Fruit fly (Drosophila melanogaster) whole organism, embryonic: ENCODE results near the gene car.

ENCODE experiments used
- Aef1 ChIP-seq: fragments of 200-800 bp; sonication (Bioruptor generic); IDR thresholded peaks from 3 replicates; pipeline ENCODE4 v1.3.6; 2022; ENCODE audit warnings: missing biosample characterization, missing genetic modification characterization
- CG10267 ChIP-seq: fragments of 200-800 bp; sonication (Bioruptor generic); optimal IDR thresholded peaks from 2 replicates; lab custom pipeline; 2018; ENCODE audit warnings: missing biosample characterization, mild to moderate bottlenecking, missing genetic modification characterization, moderate library complexity
- CG10321 ChIP-seq: fragments of 200-800 bp; sonication (Bioruptor generic); IDR thresholded peaks from 2 replicates; pipeline ENCODE4 v1.3.6; 2022; ENCODE audit warnings: missing biosample characterization, missing genetic modification characterization
- CG11695 ChIP-seq: fragments of 200-800 bp; sonication (Bioruptor generic); IDR thresholded peaks from 3 replicates; pipeline ENCODE4 v1.3.6; 2022; ENCODE audit warnings: missing biosample characterization, missing genetic modification characterization
- CG12299 ChIP-seq: fragments of 200-800 bp; sonication (Bioruptor generic); optimal IDR thresholded peaks from 2 replicates; lab custom pipeline; 2018; ENCODE audit warnings: missing biosample characterization, mild to moderate bottlenecking, missing genetic modification characterization
- CG12942 ChIP-seq: fragments of 200-800 bp; sonication (Bioruptor generic); optimal IDR thresholded peaks from 3 replicates; lab custom pipeline; 2016; ENCODE audit warnings: missing biosample characterization, missing genetic modification characterization
- CG13287 ChIP-seq: fragments of 200-800 bp; sonication (Bioruptor generic); IDR thresholded peaks from 2 replicates; pipeline ENCODE4 v1.3.6; 2022; ENCODE audit warnings: missing biosample characterization, missing genetic modification characterization; ENCODE audit not compliant: partially characterized antibody
- CG14050 ChIP-seq: fragments of 200-800 bp; sonication (Bioruptor generic); IDR thresholded peaks from 3 replicates; pipeline ENCODE4 v1.3.6; 2022; ENCODE audit warnings: missing biosample characterization, missing genetic modification characterization
- CG16813 ChIP-seq: fragments of 200-800 bp; sonication (Bioruptor generic); IDR thresholded peaks from 3 replicates; pipeline ENCODE4 v1.3.6; 2022; ENCODE audit warnings: missing biosample characterization, missing genetic modification characterization; ENCODE audit not compliant: partially characterized antibody
- CG2116 ChIP-seq: fragments of 200-800 bp; sonication (Bioruptor generic); optimal IDR thresholded peaks from 3 replicates; lab custom pipeline; 2018; ENCODE audit warnings: missing biosample characterization, mild to moderate bottlenecking, missing genetic modification characterization
- CG2129 ChIP-seq: fragments of 200-800 bp; sonication (Bioruptor generic); IDR thresholded peaks from 2 replicates; pipeline ENCODE4 v1.3.6; 2022; ENCODE audit warnings: missing biosample characterization, missing genetic modification characterization; ENCODE audit not compliant: partially characterized antibody
- CG30431 ChIP-seq: fragments of 200-800 bp; sonication (Bioruptor generic); optimal IDR thresholded peaks from 2 replicates; lab custom pipeline; 2017; ENCODE audit warnings: missing biosample characterization, missing genetic modification characterization
- CG3163 ChIP-seq: fragments of 200-800 bp; sonication (Bioruptor generic); optimal IDR thresholded peaks from 3 replicates; lab custom pipeline; 2016; ENCODE audit warnings: missing biosample characterization, missing genetic modification characterization
- CG32532 ChIP-seq: fragments of 200-800 bp; sonication (Bioruptor generic); IDR thresholded peaks from 2 replicates; pipeline ENCODE4 v1.3.6; 2022; ENCODE audit warnings: missing biosample characterization, missing genetic modification characterization
- CG32767 ChIP-seq: fragments of 200-800 bp; sonication (Bioruptor generic); IDR thresholded peaks from 2 replicates; pipeline ENCODE4 v1.3.6; 2022; ENCODE audit warnings: missing biosample characterization, missing genetic modification characterization
- CG3281 ChIP-seq: fragments of 200-800 bp; sonication (Bioruptor generic); optimal IDR thresholded peaks from 3 replicates; lab custom pipeline; 2017; ENCODE audit warnings: missing biosample characterization, mild to moderate bottlenecking, missing genetic modification characterization
- CG3847 ChIP-seq: fragments of 200-800 bp; sonication (Bioruptor generic); IDR thresholded peaks from 2 replicates; pipeline ENCODE4 v1.3.6; 2022; ENCODE audit warnings: missing biosample characterization, missing genetic modification characterization
- CG6175 ChIP-seq: fragments of 200-800 bp; sonication (Bioruptor generic); IDR thresholded peaks from 3 replicates; pipeline ENCODE4 v1.3.6; 2022; ENCODE audit warnings: missing biosample characterization, missing genetic modification characterization
- CG6254 ChIP-seq: fragments of 200-800 bp; sonication (Bioruptor generic); optimal IDR thresholded peaks from 3 replicates; lab custom pipeline; 2017; ENCODE audit warnings: mild to moderate bottlenecking, missing biosample characterization, missing genetic modification reagents, missing genetic modification characterization
- CG6813 ChIP-seq: fragments of 200-800 bp; sonication (Bioruptor generic); optimal IDR thresholded peaks from 2 replicates; lab custom pipeline; 2017; ENCODE audit warnings: missing biosample characterization, missing genetic modification characterization, mild to moderate bottlenecking, moderate library complexity, missing genetic modification reagents
- CG7372 ChIP-seq: fragments of 200-800 bp; sonication (Bioruptor generic); IDR thresholded peaks from 2 replicates; pipeline ENCODE4 v1.3.6; 2022; ENCODE audit warnings: missing biosample characterization, missing genetic modification characterization
- CG7556 ChIP-seq: fragments of 200-800 bp; sonication (Bioruptor generic); optimal IDR thresholded peaks from 2 replicates; lab custom pipeline; 2017; ENCODE audit warnings: missing biosample characterization, mild to moderate bottlenecking, missing genetic modification characterization
- CG9609 ChIP-seq: fragments of 200-800 bp; sonication (Bioruptor generic); optimal IDR thresholded peaks from 3 replicates; lab custom pipeline; 2016; ENCODE audit warnings: missing biosample characterization, missing genetic modification characterization
- CG9932 ChIP-seq: fragments of 200-800 bp; sonication (Bioruptor generic); IDR thresholded peaks from 2 replicates; pipeline ENCODE4 v1.3.6; 2022; ENCODE audit warnings: missing biosample characterization, missing genetic modification characterization
- CoRest ChIP-seq: fragments of 200-800 bp; sonication (Bioruptor generic); optimal IDR thresholded peaks from 3 replicates; lab custom pipeline; 2018; ENCODE audit warnings: missing biosample characterization, mild to moderate bottlenecking, missing genetic modification characterization, moderate library complexity
- Eip74EF ChIP-seq, 2 experiments: fragments of 200-800 bp in 1 of 2; fragments of >200 bp in 1 of 2; sonication (Bioruptor generic) in 1 of 2; optimal IDR thresholded peaks; 2 replicates each; lab custom pipeline; 2017 to 2019; ENCODE audit warnings: missing biosample characterization in 2 of 2, missing genetic modification characterization in 2 of 2, mild to moderate bottlenecking in 1 of 2, moderate library complexity in 1 of 2
- MBD-R2 ChIP-seq: fragments of 200-800 bp; sonication (Bioruptor generic); IDR thresholded peaks from 2 replicates; pipeline ENCODE4 v1.3.6; 2022; ENCODE audit warnings: missing biosample characterization, missing genetic modification characterization
- Mad ChIP-seq: fragments of 200-800 bp; sonication (Bioruptor generic); optimal IDR thresholded peaks from 2 replicates; lab custom pipeline; 2016; ENCODE audit warnings: missing biosample characterization, missing genetic modification characterization
- Max ChIP-seq: fragments of 200-800 bp; sonication (Bioruptor generic); optimal IDR thresholded peaks from 2 replicates; lab custom pipeline; 2016; ENCODE audit warnings: missing biosample characterization, mild to moderate bottlenecking, missing genetic modification characterization
- Ravus ChIP-seq: fragments of 200-800 bp; sonication (Bioruptor generic); IDR thresholded peaks from 2 replicates; pipeline ENCODE4 v1.3.6; 2022; ENCODE audit warnings: missing biosample characterization, missing genetic modification characterization
- Sox100B ChIP-seq: fragments of 200-800 bp; sonication (Bioruptor generic); optimal IDR thresholded peaks from 3 replicates; lab custom pipeline; 2018; ENCODE audit warnings: missing biosample characterization, mild to moderate bottlenecking, missing genetic modification characterization
- ash1 ChIP-seq: fragments of 200-800 bp; sonication (Bioruptor generic); optimal IDR thresholded peaks from 2 replicates; lab custom pipeline; 2018; ENCODE audit warnings: missing biosample characterization, mild to moderate bottlenecking, missing genetic modification characterization
- bcd ChIP-seq: fragments of 200-800 bp; sonication (Bioruptor generic); optimal IDR thresholded peaks from 2 replicates; lab custom pipeline; 2017; ENCODE audit warnings: missing biosample characterization, mild to moderate bottlenecking, missing genetic modification characterization
- caup ChIP-seq: fragments of 200-800 bp; sonication (Bioruptor generic); optimal IDR thresholded peaks from 3 replicates; lab custom pipeline; 2017; ENCODE audit warnings: missing biosample characterization, mild to moderate bottlenecking, missing genetic modification characterization, moderate library complexity; ENCODE audit not compliant: severe bottlenecking
- chif ChIP-seq, 2 experiments: fragments of 200-800 bp; sonication (Bioruptor generic); optimal IDR thresholded peaks; 3 replicates each; lab custom pipeline; 2016; ENCODE audit warnings: missing biosample characterization in 2 of 2, missing genetic modification characterization in 2 of 2
- chn ChIP-seq: fragments of 200-800 bp; sonication (Bioruptor generic); optimal IDR thresholded peaks from 2 replicates; lab custom pipeline; 2016; ENCODE audit warnings: missing biosample characterization, missing genetic modification characterization
- croc ChIP-seq: fragments of 200-800 bp; sonication (Bioruptor generic); conservative IDR thresholded peaks from 3 replicates; pipeline ENCODE4 v1.3.6; 2022; ENCODE audit warnings: missing biosample characterization, missing genetic modification characterization
- dpn ChIP-seq, 2 experiments: fragments of 200-800 bp; sonication (Bioruptor generic); optimal IDR thresholded peaks; 3 replicates each; lab custom pipeline; 2016; ENCODE audit warnings: missing biosample characterization in 2 of 2, missing genetic modification characterization in 2 of 2
- emc ChIP-seq: fragments of 200-800 bp; sonication (Bioruptor generic); optimal IDR thresholded peaks from 2 replicates; lab custom pipeline; 2016; ENCODE audit warnings: missing biosample characterization, missing genetic modification characterization
- fd96Cb ChIP-seq: fragments of 200-800 bp; sonication (Bioruptor generic); optimal IDR thresholded peaks from 2 replicates; lab custom pipeline; 2018; ENCODE audit warnings: missing biosample characterization, mild to moderate bottlenecking, missing genetic modification characterization, moderate library complexity
- grn ChIP-seq: fragments of 200-800 bp; sonication (Bioruptor generic); optimal IDR thresholded peaks from 3 replicates; lab custom pipeline; 2017; ENCODE audit warnings: missing biosample characterization, missing genetic modification characterization
- gsb-n ChIP-seq: fragments of 200-800 bp; sonication (Bioruptor generic); optimal IDR thresholded peaks from 3 replicates; lab custom pipeline; 2018; ENCODE audit warnings: missing biosample characterization, mild to moderate bottlenecking, missing genetic modification characterization
- mld ChIP-seq: fragments of 200-800 bp; sonication (Bioruptor generic); IDR thresholded peaks from 3 replicates; pipeline ENCODE4 v1.3.6; 2022; ENCODE audit warnings: missing biosample characterization, missing genetic modification characterization; ENCODE audit not compliant: partially characterized antibody
- pros ChIP-seq: fragments of 200-800 bp; sonication (Bioruptor generic); optimal IDR thresholded peaks from 3 replicates; lab custom pipeline; 2019; ENCODE audit warnings: missing biosample characterization, mild to moderate bottlenecking, missing genetic modification characterization, moderate library complexity
- rib ChIP-seq: fragments of 200-800 bp; sonication (Bioruptor generic); IDR thresholded peaks from 2 replicates; pipeline ENCODE4 v1.3.6; 2022; ENCODE audit warnings: missing biosample characterization, missing genetic modification characterization
- salm ChIP-seq: fragments of 200-800 bp; sonication (Bioruptor generic); optimal IDR thresholded peaks from 2 replicates; lab custom pipeline; 2018; ENCODE audit warnings: missing biosample characterization, mild to moderate bottlenecking, missing genetic modification characterization
- sim ChIP-seq: fragments of 200-800 bp; sonication (Bioruptor generic); IDR thresholded peaks from 2 replicates; pipeline ENCODE4 v1.3.6; 2022; ENCODE audit warnings: missing biosample characterization, missing genetic modification characterization
- so ChIP-seq: fragments of 200-800 bp; sonication (Bioruptor generic); IDR thresholded peaks from 3 replicates; pipeline ENCODE4 v1.3.6; 2022; ENCODE audit warnings: missing biosample characterization, missing genetic modification characterization
- sug ChIP-seq: fragments of 200-800 bp; optimal IDR thresholded peaks from 2 replicates; lab custom pipeline; 2019; ENCODE audit warnings: missing biosample characterization, mild to moderate bottlenecking, missing genetic modification characterization, moderate library complexity
- toy ChIP-seq: fragments of 200-800 bp; sonication (Bioruptor generic); IDR thresholded peaks from 2 replicates; pipeline ENCODE4 v1.3.6; 2022; ENCODE audit warnings: missing biosample characterization, missing genetic modification characterization
- vfl ChIP-seq: fragments of 200-800 bp; sonication (Bioruptor generic); optimal IDR thresholded peaks from 2 replicates; lab custom pipeline; 2016; ENCODE audit warnings: missing biosample characterization, missing genetic modification characterization
- z ChIP-seq: fragments of 200-800 bp; sonication (Bioruptor generic); IDR thresholded peaks from 3 replicates; pipeline ENCODE4 v1.3.6; 2022; ENCODE audit warnings: missing biosample characterization, missing genetic modification characterization

Gene car

dm6 chrX:19601644-19602043, 35.8 kb downstream of the car start, which contains the start of gene CG14220 (continued):
- no peak for TF ChIP-seq CG6254 (GFP tag; lab: Kevin White, UChicago)
- TF ChIP-seq CG2116: peak; percentile 98
- peak in 1 of 2 experiments; percentile 10 for TF ChIP-seq dpn (GFP tag; optimal IDR thresholded peaks at IDR 0.05; lab: Kevin White, UChicago)
- peak; percentile 93 for TF ChIP-seq mld (GFP tag; lab: Robert Waterston, UW)
- no peak for TF ChIP-seq chif (GFP tag; optimal IDR thresholded peaks at IDR 0.05; lab: Kevin White, UChicago)
- no peak for TF ChIP-seq rib (GFP tag; lab: Robert Waterston, UW)
- no peak for TF ChIP-seq gsb-n (tag; lab: Kevin White, UChicago)
- no peak for TF ChIP-seq CG3847 (GFP tag; lab: Robert Waterston, UW)
- no peak for TF ChIP-seq CG14050 (GFP tag; lab: Robert Waterston, UW)
- no peak for TF ChIP-seq Eip74EF (GFP tag; optimal IDR thresholded peaks at IDR 0.05; lab: Kevin White, UChicago)
- peak; percentile 63 for TF ChIP-seq CG2129
- no peak for TF ChIP-seq salm (tag; lab: Kevin White, UChicago)
- TF ChIP-seq emc (GFP tag; lab: Kevin White, UChicago): no peak
- peak; percentile 20 for TF ChIP-seq CG3281
- TF ChIP-seq Max (GFP tag; lab: Kevin White, UChicago): no peak
- TF ChIP-seq CG9932 (GFP tag; lab: Robert Waterston, UW): peak; percentile 47; the same call in 1 of the 2 replicates
- no peak for TF ChIP-seq so (GFP tag; lab: Robert Waterston, UW)
- peak; percentile 45 for TF ChIP-seq CG10267
- no peak for TF ChIP-seq fd96Cb (tag; lab: Kevin White, UChicago)
- no peak for TF ChIP-seq CG30431 (GFP tag; lab: Kevin White, UChicago)
- no peak for TF ChIP-seq sim (GFP tag; lab: Robert Waterston, UW)
- TF ChIP-seq CG6175 (GFP tag; lab: Robert Waterston, UW): no peak
- TF ChIP-seq pros (GFP tag; lab: Kevin White, UChicago): no peak
- TF ChIP-seq CG12942 (GFP tag; lab: Kevin White, UChicago): no peak
- no peak for TF ChIP-seq caup (GFP tag; lab: Kevin White, UChicago)
- TF ChIP-seq CG32767 (GFP tag; lab: Robert Waterston, UW): peak; percentile 45; the same call in 1 of the 2 replicates
- no peak for TF ChIP-seq CG3163 (GFP tag; lab: Kevin White, UChicago)
- TF ChIP-seq chn (GFP tag; lab: Kevin White, UChicago): no peak
- no peak for TF ChIP-seq croc (GFP tag; lab: Robert Waterston, UW)
- TF ChIP-seq sug: peak; percentile 28
- no peak for TF ChIP-seq toy (GFP tag; lab: Robert Waterston, UW)
- TF ChIP-seq CG9609 (GFP tag; lab: Kevin White, UChicago): no peak
- TF ChIP-seq CG16813 (GFP tag; lab: Robert Waterston, UW): peak; percentile 93
- TF ChIP-seq CG12299 (tag; lab: Kevin White, UChicago): no peak
- TF ChIP-seq grn (GFP tag; lab: Kevin White, UChicago): no peak
- TF ChIP-seq vfl: no peak
- TF ChIP-seq CG6813: no peak
- TF ChIP-seq bcd (GFP tag; lab: Kevin White, UChicago): no peak
- TF ChIP-seq Sox100B (GFP tag; lab: Kevin White, UChicago): no peak
- TF ChIP-seq Aef1: no peak
- TF ChIP-seq Mad: peak; percentile 25
- TF ChIP-seq ash1 (GFP tag; lab: Kevin White, UChicago): no peak
- peak; percentile 93 for TF ChIP-seq CG13287
- no peak for TF ChIP-seq CG7556 (GFP tag; lab: Kevin White, UChicago)
- no peak for TF ChIP-seq CG7372 (GFP tag; lab: Robert Waterston, UW)
- peak; percentile 17 for TF ChIP-seq CoRest
- TF ChIP-seq CG11695 (GFP tag; lab: Robert Waterston, UW): no peak
- peak; percentile 72 for TF ChIP-seq MBD-R2 (GFP tag; lab: Robert Waterston, UW)
- TF ChIP-seq CG10321 (GFP tag; lab: Robert Waterston, UW): no peak
- no peak for TF ChIP-seq Ravus
- no peak for TF ChIP-seq z (GFP tag; lab: Robert Waterston, UW)
- no peak for TF ChIP-seq CG32532 (GFP tag; lab: Robert Waterston, UW)
